Worm (Caenorhabditis elegans) whole organism, L4 larva: ENCODE results near the gene F58B3.4.

Source experiments
- R02D3.7 ChIP-seq: fragments of 150-350 bp; sonication (generic microtip); optimal IDR thresholded peaks from 3 replicates; lab custom pipeline; 2014; ENCODE audit warnings: missing biosample characterization, missing genetic modification characterization
- ZK546.5 ChIP-seq, 2 experiments: sonication (generic microtip); optimal IDR thresholded peaks; 2 replicates each; lab custom pipeline; 2017; ENCODE audit warnings: missing biosample characterization in 2 of 2, missing genetic modification characterization in 2 of 2
- aly-2 ChIP-seq: sonication (generic microtip); optimal IDR thresholded peaks from 2 replicates; lab custom pipeline; 2018; ENCODE audit warnings: missing biosample characterization, missing genetic modification characterization
- daf-12 ChIP-seq: fragments of 150-350 bp; optimal IDR thresholded peaks from 2 replicates; lab custom pipeline; 2014; ENCODE audit warnings: missing biosample characterization, missing genetic modification reagents, missing genetic modification characterization
- hif-1 ChIP-seq, 2 experiments: sonication (generic microtip); optimal IDR thresholded peaks; 2 replicates each; lab custom pipeline; 2016 to 2017; ENCODE audit warnings: missing compliant biosample characterization in 2 of 2, missing genetic modification characterization in 2 of 2, missing genetic modification reagents in 2 of 2, missing genotype in 2 of 2, mild to moderate bottlenecking in 1 of 2
- lin-15B ChIP-seq: fragments of 150-350 bp; sonication (generic microtip); optimal IDR thresholded peaks from 3 replicates; lab custom pipeline; 2014; ENCODE audit warnings: missing biosample characterization, missing genetic modification characterization
- mdl-1 ChIP-seq, 2 experiments: fragments of 150-350 bp in 1 of 2; sonication (generic microtip) in 1 of 2; optimal IDR thresholded peaks; 2 replicates each; lab custom pipeline; 2014 to 2017; ENCODE audit warnings: missing biosample characterization in 2 of 2, missing genetic modification characterization in 2 of 2
- nhr-11 ChIP-seq: fragments of 150-350 bp; optimal IDR thresholded peaks from 2 replicates; lab custom pipeline; 2014; ENCODE audit warnings: missing biosample characterization, missing genetic modification characterization
- nhr-25 ChIP-seq: sonication (generic microtip); optimal IDR thresholded peaks from 2 replicates; lab custom pipeline; 2017; ENCODE audit warnings: missing genetic modification characterization, mild to moderate bottlenecking, missing compliant biosample characterization, antibody characterized with exemption, moderate library complexity, borderline replicate concordance; ENCODE audit not compliant: insufficient read depth
- nhr-76 ChIP-seq: fragments of 150-350 bp; optimal IDR thresholded peaks from 2 replicates; lab custom pipeline; 2014; ENCODE audit warnings: missing biosample characterization, missing genetic modification characterization
- snpc-4 ChIP-seq: fragments of 150-350 bp; optimal IDR thresholded peaks from 2 replicates; lab custom pipeline; 2014; ENCODE audit warnings: missing biosample characterization, missing genetic modification characterization
- tra-1 ChIP-seq: fragments of 200-800 bp; sonication (Bioruptor generic); IDR thresholded peaks from 2 replicates; pipeline ENCODE4 v1.3.6; 2022; ENCODE audit warnings: missing genetic modification reagents, missing genetic modification characterization, missing compliant biosample characterization
- zag-1 ChIP-seq: fragments of 150-350 bp; optimal IDR thresholded peaks from 2 replicates; lab custom pipeline; 2014; ENCODE audit warnings: missing biosample characterization, missing genetic modification characterization
- ztf-11 ChIP-seq: fragments of 150-350 bp; optimal IDR thresholded peaks from 2 replicates; lab custom pipeline; 2014; ENCODE audit warnings: missing biosample characterization, missing genetic modification characterization

DNA sequence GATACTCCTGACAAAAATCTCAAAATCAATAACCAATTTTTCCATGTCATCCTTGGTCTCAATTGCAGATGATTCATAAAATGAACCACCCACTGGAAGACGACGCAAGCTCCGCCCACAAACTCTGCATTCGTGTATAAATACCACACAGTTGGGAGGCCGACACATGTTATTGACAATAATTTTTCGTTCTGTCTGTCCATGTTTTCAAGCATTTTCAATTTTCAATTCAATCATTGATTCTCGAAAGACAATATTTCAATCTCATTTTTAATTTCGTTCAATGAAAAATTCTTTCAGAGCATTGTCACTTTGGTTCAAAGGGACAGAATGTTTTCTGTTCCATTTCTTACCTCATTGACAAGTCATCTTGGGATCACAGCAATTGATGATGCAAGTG, 44.4 kb upstream of the F58B3.4 start, which contains the start of gene inx-9:
- TF ChIP-seq aly-2 (tag; lab: Kevin White, UChicago) = no peak
- no peak for TF ChIP-seq snpc-4 (tag; lab: Kevin White, UChicago)
- TF ChIP-seq tra-1 (GFP tag; lab: Robert Waterston, UW) = no peak
- TF ChIP-seq hif-1 (tag; optimal IDR thresholded peaks at IDR 0.05; lab: Kevin White, UChicago) = no peak
- no peak for TF ChIP-seq ztf-11 (tag; lab: Kevin White, UChicago)
- no peak for TF ChIP-seq lin-15B (tag; lab: Kevin White, UChicago)
- no peak for TF ChIP-seq zag-1
- TF ChIP-seq nhr-11 (tag; lab: Kevin White, UChicago) = no peak
- no peak for TF ChIP-seq nhr-25
- no peak for TF ChIP-seq mdl-1 (tag; optimal IDR thresholded peaks at IDR 0.05; lab: Kevin White, UChicago)
- no peak for TF ChIP-seq R02D3.7 (tag; lab: Kevin White, UChicago)
- TF ChIP-seq ZK546.5 (tag; optimal IDR thresholded peaks at IDR 0.05; lab: Kevin White, UChicago) = no peak
- TF ChIP-seq nhr-76 (tag; lab: Kevin White, UChicago) = no peak
- no peak for TF ChIP-seq daf-12 (tag; lab: Kevin White, UChicago)
